Worm (Caenorhabditis elegans) whole organism, L4 larva: ENCODE data around the gene Y48A6B.7.

Experiments used
- D1046.2 ChIP-seq: fragments of 200-800 bp; sonication (Bioruptor generic); IDR thresholded peaks from 2 replicates; pipeline ENCODE4 v1.3.6; 2022; ENCODE audit warnings: missing genetic modification characterization, missing compliant biosample characterization
- F10B5.3 ChIP-seq: sonication (generic microtip); optimal IDR thresholded peaks from 2 replicates; lab custom pipeline; 2016; ENCODE audit warnings: mild to moderate bottlenecking, missing genetic modification characterization, missing compliant biosample characterization
- F49E8.2 ChIP-seq: sonication (generic microtip); optimal IDR thresholded peaks from 2 replicates; lab custom pipeline; 2016; ENCODE audit warnings: missing compliant biosample characterization, mild to moderate bottlenecking, missing genetic modification characterization, borderline replicate concordance
- R02D3.7 ChIP-seq: fragments of 150-350 bp; sonication (generic microtip); optimal IDR thresholded peaks from 3 replicates; lab custom pipeline; 2014; ENCODE audit warnings: missing biosample characterization, missing genetic modification characterization
- Y48G9A.11 ChIP-seq: fragments of 200-800 bp; sonication (Bioruptor generic); IDR thresholded peaks from 2 replicates; pipeline ENCODE4 v1.3.6; 2022; ENCODE audit warnings: missing genetic modification reagents, missing genetic modification characterization, missing compliant biosample characterization
- aly-2 ChIP-seq: sonication (generic microtip); optimal IDR thresholded peaks from 2 replicates; lab custom pipeline; 2018; ENCODE audit warnings: missing biosample characterization, missing genetic modification characterization
- arid-1 ChIP-seq: fragments of 200-800 bp; sonication (Bioruptor generic); conservative IDR thresholded peaks from 2 replicates; pipeline ENCODE4 v1.3.6; 2022; ENCODE audit warnings: missing genetic modification reagents, missing genetic modification characterization, missing compliant biosample characterization
- attf-4 ChIP-seq: sonication (generic microtip); optimal IDR thresholded peaks from 3 replicates; lab custom pipeline; 2017; ENCODE audit warnings: missing biosample characterization, missing genetic modification characterization
- ceh-28 ChIP-seq: fragments of 150-350 bp; optimal IDR thresholded peaks from 2 replicates; lab custom pipeline; 2014; ENCODE audit warnings: missing biosample characterization, missing genetic modification reagents, missing genetic modification characterization
- ceh-44 ChIP-seq: fragments of 200-800 bp; sonication (Bioruptor generic); IDR thresholded peaks from 2 replicates; pipeline ENCODE4 v1.3.6; 2022; ENCODE audit warnings: missing genetic modification reagents, missing genetic modification characterization, missing compliant biosample characterization
- ceh-62 ChIP-seq: sonication (generic microtip); optimal IDR thresholded peaks from 2 replicates; lab custom pipeline; 2017; ENCODE audit warnings: missing biosample characterization, missing genetic modification characterization
- ceh-82 ChIP-seq: sonication (generic microtip); optimal IDR thresholded peaks from 2 replicates; lab custom pipeline; 2017; ENCODE audit warnings: missing biosample characterization, missing genetic modification characterization
- ces-1 ChIP-seq: fragments of 150-350 bp; sonication (generic microtip); optimal IDR thresholded peaks from 4 replicates; lab custom pipeline; 2014; ENCODE audit warnings: missing biosample characterization, missing genetic modification reagents, missing genetic modification characterization
- cey-2 ChIP-seq: sonication (generic microtip); optimal IDR thresholded peaks from 3 replicates; lab custom pipeline; 2017; ENCODE audit warnings: missing genetic modification characterization, mild to moderate bottlenecking, missing compliant biosample characterization, antibody characterized with exemption, borderline replicate concordance; ENCODE audit not compliant: insufficient read depth
- ctbp-1 ChIP-seq: fragments of 200-800 bp; sonication (Bioruptor generic); IDR thresholded peaks from 2 replicates; pipeline ENCODE4 v1.3.6; 2022; ENCODE audit warnings: missing genetic modification reagents, missing genetic modification characterization, missing compliant biosample characterization
- daf-12 ChIP-seq: fragments of 150-350 bp; optimal IDR thresholded peaks from 2 replicates; lab custom pipeline; 2014; ENCODE audit warnings: missing biosample characterization, missing genetic modification reagents, missing genetic modification characterization
- daf-16 ChIP-seq, 3 experiments: sonication (generic microtip); optimal IDR thresholded peaks; 2 replicates each; lab custom pipeline; 2016 to 2017; ENCODE audit warnings: missing genetic modification characterization in 3 of 3, missing genetic modification reagents in 3 of 3, mild to moderate bottlenecking in 2 of 3, missing compliant biosample characterization in 2 of 3, missing biosample characterization in 1 of 3, moderate library complexity in 1 of 3
- daf-19 ChIP-seq: fragments of 200-800 bp; sonication (Bioruptor generic); conservative IDR thresholded peaks from 2 replicates; pipeline ENCODE4 v1.3.6; 2022; ENCODE audit warnings: missing genetic modification characterization, missing compliant biosample characterization
- daf-8 ChIP-seq: fragments of 200-800 bp; sonication (Bioruptor generic); IDR thresholded peaks from 2 replicates; pipeline ENCODE4 v1.3.6; 2022; ENCODE audit warnings: missing genetic modification characterization, missing compliant biosample characterization
- dmd-6 ChIP-seq: fragments of 200-800 bp; sonication (Bioruptor generic); IDR thresholded peaks from 2 replicates; pipeline ENCODE4 v1.3.6; 2022; ENCODE audit warnings: missing genetic modification reagents, missing genetic modification characterization, missing compliant biosample characterization
- dmd-9 ChIP-seq: fragments of 200-800 bp; sonication (Bioruptor generic); IDR thresholded peaks from 2 replicates; pipeline ENCODE4 v1.3.6; 2022; ENCODE audit warnings: missing genetic modification reagents, missing genetic modification characterization, missing compliant biosample characterization
- fos-1 ChIP-seq: fragments of 150-350 bp; optimal IDR thresholded peaks from 2 replicates; lab custom pipeline; 2014; ENCODE audit warnings: missing biosample characterization, missing genetic modification characterization
- hif-1 ChIP-seq, 2 experiments: sonication (generic microtip); optimal IDR thresholded peaks; 2 replicates each; lab custom pipeline; 2016 to 2017; ENCODE audit warnings: missing compliant biosample characterization in 2 of 2, missing genetic modification characterization in 2 of 2, missing genetic modification reagents in 2 of 2, missing genotype in 2 of 2, mild to moderate bottlenecking in 1 of 2
- hlh-11 ChIP-seq: fragments of 200-800 bp; sonication (Bioruptor generic); optimal IDR thresholded peaks from 2 replicates; lab custom pipeline; 2018; ENCODE audit warnings: mild to moderate bottlenecking, missing genetic modification characterization, missing compliant biosample characterization
- hmg-1.1 ChIP-seq: fragments of 200-800 bp; sonication (Bioruptor generic); IDR thresholded peaks from 2 replicates; pipeline ENCODE4 v1.3.6; 2022; ENCODE audit warnings: missing genetic modification reagents, missing genetic modification characterization, missing compliant biosample characterization
- lin-1 ChIP-seq: fragments of 200-800 bp; sonication (Bioruptor generic); IDR thresholded peaks from 2 replicates; pipeline ENCODE4 v1.3.6; 2022; ENCODE audit warnings: missing genetic modification reagents, missing genetic modification characterization, missing compliant biosample characterization
- lin-13 ChIP-seq: fragments of 150-350 bp; optimal IDR thresholded peaks from 2 replicates; lab custom pipeline; 2014; ENCODE audit warnings: missing biosample characterization, missing genetic modification reagents, missing genetic modification characterization
- lin-29 ChIP-seq: fragments of 200-800 bp; sonication (Bioruptor generic); IDR thresholded peaks from 2 replicates; pipeline ENCODE4 v1.3.6; 2022; ENCODE audit warnings: missing genetic modification reagents, missing genetic modification characterization, missing compliant biosample characterization
- lin-38 ChIP-seq: fragments of 200-800 bp; sonication (Bioruptor generic); IDR thresholded peaks from 2 replicates; pipeline ENCODE4 v1.3.6; 2022; ENCODE audit warnings: missing genetic modification reagents, missing genetic modification characterization, missing compliant biosample characterization
- lin-39 ChIP-seq: fragments of 150-350 bp; optimal IDR thresholded peaks from 2 replicates; lab custom pipeline; 2014; ENCODE audit warnings: missing biosample characterization, missing genetic modification reagents, missing genetic modification characterization
- lsy-2 ChIP-seq, 2 experiments: fragments of 150-350 bp in 1 of 2; sonication (generic microtip) in 1 of 2; optimal IDR thresholded peaks; 2 replicates each; lab custom pipeline; 2014 to 2017; ENCODE audit warnings: missing biosample characterization in 2 of 2, missing genetic modification characterization in 2 of 2
- madf-9 ChIP-seq: fragments of 200-800 bp; sonication (Bioruptor generic); conservative IDR thresholded peaks from 2 replicates; pipeline ENCODE4 v1.3.6; 2022; ENCODE audit warnings: missing genetic modification reagents, missing genetic modification characterization, missing compliant biosample characterization
- mdt-29 ChIP-seq: fragments of 200-800 bp; sonication (Bioruptor generic); IDR thresholded peaks from 2 replicates; pipeline ENCODE4 v1.3.6; 2022; ENCODE audit warnings: missing genetic modification reagents, missing genetic modification characterization, missing compliant biosample characterization
- mes-2 ChIP-seq: sonication (generic microtip); optimal IDR thresholded peaks from 2 replicates; lab custom pipeline; 2016; ENCODE audit warnings: missing genotype, mild to moderate bottlenecking, missing genetic modification characterization, missing compliant biosample characterization; ENCODE audit not compliant: poor library complexity, severe bottlenecking
- nhr-111 ChIP-seq: fragments of 200-800 bp; sonication (Bioruptor generic); optimal IDR thresholded peaks from 2 replicates; lab custom pipeline; 2018; ENCODE audit warnings: mild to moderate bottlenecking, missing genetic modification characterization, missing compliant biosample characterization
- nhr-237 ChIP-seq: sonication (generic microtip); optimal IDR thresholded peaks from 2 replicates; lab custom pipeline; 2017; ENCODE audit warnings: missing biosample characterization, missing genetic modification characterization
- nhr-41 ChIP-seq: fragments of 200-800 bp; sonication (Bioruptor generic); IDR thresholded peaks from 2 replicates; pipeline ENCODE4 v1.3.6; 2022; ENCODE audit warnings: missing genetic modification reagents, missing genetic modification characterization, missing compliant biosample characterization
- nhr-42 ChIP-seq: fragments of 200-800 bp; sonication (Bioruptor generic); IDR thresholded peaks from 2 replicates; pipeline ENCODE4 v1.3.6; 2022; ENCODE audit warnings: missing genetic modification characterization, missing compliant biosample characterization
- nhr-48 ChIP-seq: sonication (generic microtip); optimal IDR thresholded peaks from 2 replicates; lab custom pipeline; 2016; ENCODE audit warnings: mild to moderate bottlenecking, missing genetic modification characterization, missing compliant biosample characterization
- nhr-6 ChIP-seq: fragments of 150-350 bp; optimal IDR thresholded peaks from 2 replicates; lab custom pipeline; 2014; ENCODE audit warnings: missing biosample characterization, missing genetic modification characterization
- pqm-1 ChIP-seq: sonication (generic microtip); optimal IDR thresholded peaks from 2 replicates; lab custom pipeline; 2017; ENCODE audit warnings: missing biosample characterization, missing genetic modification characterization
- sdz-12 ChIP-seq: fragments of 200-800 bp; sonication (Bioruptor generic); optimal IDR thresholded peaks from 2 replicates; lab custom pipeline; 2018; ENCODE audit warnings: mild to moderate bottlenecking, missing genetic modification characterization, missing compliant biosample characterization
- snpc-4 ChIP-seq: fragments of 150-350 bp; optimal IDR thresholded peaks from 2 replicates; lab custom pipeline; 2014; ENCODE audit warnings: missing biosample characterization, missing genetic modification characterization
- spr-3 ChIP-seq: fragments of 200-800 bp; sonication (Bioruptor generic); optimal IDR thresholded peaks from 2 replicates; lab custom pipeline; 2018; ENCODE audit warnings: mild to moderate bottlenecking, missing genetic modification characterization, missing compliant biosample characterization
- tra-1 ChIP-seq: fragments of 200-800 bp; sonication (Bioruptor generic); IDR thresholded peaks from 2 replicates; pipeline ENCODE4 v1.3.6; 2022; ENCODE audit warnings: missing genetic modification reagents, missing genetic modification characterization, missing compliant biosample characterization
- unc-39 ChIP-seq: sonication (generic microtip); optimal IDR thresholded peaks from 2 replicates; lab custom pipeline; 2017; ENCODE audit warnings: missing biosample characterization, missing genetic modification characterization
- zfp-2 ChIP-seq: sonication (generic microtip); optimal IDR thresholded peaks from 2 replicates; lab custom pipeline; 2016; ENCODE audit warnings: mild to moderate bottlenecking, missing genetic modification characterization, missing compliant biosample characterization
- zfp-3 ChIP-seq: fragments of 200-800 bp; sonication (Bioruptor generic); conservative IDR thresholded peaks from 2 replicates; pipeline ENCODE4 v1.3.6; 2022; ENCODE audit warnings: missing genetic modification reagents, missing genetic modification characterization, missing compliant biosample characterization
- zip-11 ChIP-seq: fragments of 200-800 bp; sonication (Bioruptor generic); IDR thresholded peaks from 2 replicates; pipeline ENCODE4 v1.3.6; 2022; ENCODE audit warnings: missing genetic modification characterization, missing compliant biosample characterization
- zip-2 ChIP-seq: fragments of 150-350 bp; optimal IDR thresholded peaks from 2 replicates; lab custom pipeline; 2014; ENCODE audit warnings: missing biosample characterization, missing genetic modification characterization

The Y48A6B.7 gene

DNA sequence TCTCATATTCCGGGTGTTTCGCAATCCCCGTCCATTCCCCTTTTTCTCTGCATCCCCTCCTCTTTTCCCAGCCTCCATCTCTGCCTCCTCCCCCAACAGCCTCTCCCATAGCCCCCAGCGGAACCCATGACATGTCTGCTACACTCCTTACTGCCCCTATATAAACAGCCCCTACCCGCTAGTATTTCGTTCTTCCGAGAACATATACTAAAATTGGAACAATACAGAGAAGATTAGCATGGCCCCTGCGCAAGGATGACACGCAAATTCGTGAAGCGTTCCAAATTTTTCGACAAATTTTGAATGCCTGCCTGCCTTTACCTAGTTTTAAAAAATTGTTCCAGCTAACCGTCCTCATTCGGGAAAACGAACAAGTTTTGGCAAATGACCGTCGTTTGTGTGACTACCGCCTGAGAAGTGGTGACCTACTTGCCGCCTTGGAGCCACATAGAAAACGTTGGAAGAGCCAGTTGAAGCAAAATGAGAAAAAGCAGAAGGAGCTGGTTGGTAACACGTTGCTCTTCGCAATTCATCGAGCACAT, 36.8 kb downstream of the Y48A6B.7 start:
- no peak for TF ChIP-seq attf-4 (tag; lab: Kevin White, UChicago)
- TF ChIP-seq hmg-1.1 (GFP tag; lab: Robert Waterston, UW) = peak; percentile 99
- no peak for TF ChIP-seq aly-2 (tag; lab: Kevin White, UChicago)
- peak; percentile 87 for TF ChIP-seq nhr-48 (tag; lab: Kevin White, UChicago)
- TF ChIP-seq F10B5.3 (tag; lab: Kevin White, UChicago) = peak; percentile 91
- TF ChIP-seq arid-1 (GFP tag; lab: Robert Waterston, UW) = peak; percentile 93
- peak; percentile 17 for TF ChIP-seq R02D3.7 (tag; lab: Kevin White, UChicago)
- TF ChIP-seq hlh-11 (tag; lab: Kevin White, UChicago) = peak; percentile 88
- TF ChIP-seq snpc-4 = peak; percentile 100
- peak; percentile 37 for TF ChIP-seq ceh-28 (tag; lab: Kevin White, UChicago)
- peak; percentile 96 for TF ChIP-seq D1046.2 (GFP tag; lab: Robert Waterston, UW)
- no peak for TF ChIP-seq ceh-62 (tag; lab: Kevin White, UChicago)
- TF ChIP-seq fos-1 (tag; lab: Kevin White, UChicago) = no peak
- TF ChIP-seq daf-12 = no peak
- TF ChIP-seq lin-39 = no peak
- TF ChIP-seq lin-1 (GFP tag; lab: Robert Waterston, UW) = peak; percentile 94
- TF ChIP-seq pqm-1 (tag; lab: Kevin White, UChicago) = peak; percentile 34
- TF ChIP-seq ceh-82 (tag; lab: Kevin White, UChicago) = no peak
- TF ChIP-seq unc-39 (tag; lab: Kevin White, UChicago) = peak; percentile 77
- peak; percentile 95 for TF ChIP-seq dmd-6 (GFP tag; lab: Robert Waterston, UW)
- TF ChIP-seq ctbp-1 = peak; percentile 98
- TF ChIP-seq dmd-9 = peak; percentile 94
- TF ChIP-seq sdz-12 (GFP tag; lab: Kevin White, UChicago) = peak; percentile 92
- TF ChIP-seq daf-19 = peak; percentile 97
- TF ChIP-seq daf-16 (GFP tag; optimal IDR thresholded peaks at IDR 0.05; lab: Kevin White, UChicago) = peak; percentile 89 to 92
- TF ChIP-seq daf-16 (tag; optimal IDR thresholded peaks at IDR 0.05; lab: Kevin White, UChicago) = peak; percentile 87
- TF ChIP-seq hif-1 (tag; optimal IDR thresholded peaks at IDR 0.05; lab: Kevin White, UChicago) = peak; percentile 75 to 77
- peak; percentile 95 for TF ChIP-seq zfp-3 (GFP tag; lab: Robert Waterston, UW)
- TF ChIP-seq ceh-44 (GFP tag; lab: Robert Waterston, UW) = peak; percentile 97
- TF ChIP-seq lin-13 = peak; percentile 94
- peak; percentile 89 for TF ChIP-seq F49E8.2
- TF ChIP-seq zip-11 (GFP tag; lab: Robert Waterston, UW) = peak; percentile 84
- peak; percentile 93 for TF ChIP-seq mdt-29 (GFP tag; lab: Robert Waterston, UW)
- peak; percentile 90 for TF ChIP-seq nhr-111
- TF ChIP-seq madf-9 = peak; percentile 96
- peak; percentile 59 for TF ChIP-seq ces-1 (GFP tag; lab: Kevin White, UChicago)
- peak; percentile 80 for TF ChIP-seq zfp-2 (tag; lab: Kevin White, UChicago)
- peak; percentile 91 for TF ChIP-seq zip-2 (tag; lab: Kevin White, UChicago)
- peak; percentile 97 for TF ChIP-seq tra-1 (GFP tag; lab: Robert Waterston, UW)
- peak; percentile 98 for TF ChIP-seq nhr-41
- peak; percentile 96 for TF ChIP-seq mes-2 (tag; lab: Kevin White, UChicago)
- peak; percentile 80 for TF ChIP-seq cey-2
- TF ChIP-seq daf-8 = peak; percentile 93; the same call in 1 of the 2 replicates
- TF ChIP-seq nhr-237 (tag; lab: Kevin White, UChicago) = peak; percentile 35
- TF ChIP-seq lsy-2 (tag; optimal IDR thresholded peaks at IDR 0.05; lab: Kevin White, UChicago) = peak; percentile 81 to 94
- TF ChIP-seq nhr-6 (tag; lab: Kevin White, UChicago) = peak; percentile 65
- peak; percentile 93 for TF ChIP-seq nhr-42 (GFP tag; lab: Robert Waterston, UW)
- TF ChIP-seq Y48G9A.11 = peak; percentile 91
- TF ChIP-seq lin-29 (GFP tag; lab: Robert Waterston, UW) = peak; percentile 86
- peak; percentile 96 for TF ChIP-seq spr-3 (GFP tag; lab: Kevin White, UChicago)
- peak; percentile 94 for TF ChIP-seq lin-38 (GFP tag; lab: Robert Waterston, UW)
